Fruit fly (Drosophila melanogaster) S2 (cell line): ENCODE measurements around the gene CG15580.

Experiments used
- CG8478 ChIP-seq: fragments of >200 bp; optimal IDR thresholded peaks from 2 replicates; lab custom pipeline; 2018
- CTCF ChIP-seq, 2 experiments: fragments of >200 bp; optimal IDR thresholded peaks; 2 replicates each; lab custom pipeline; 2018

dm6 chr3R:6027674-6028073 lies 29.7 kb downstream of the CG15580 start:
- no peak for TF ChIP-seq CTCF (optimal IDR thresholded peaks at IDR 0.05; lab: Kevin White, UChicago)
- TF ChIP-seq CG8478 (lab: Kevin White, UChicago), result no peak
